Worm (Caenorhabditis elegans): ENCODE measurements around the gene ZK669.2.

Gene ZK669.2

ce11 chrII:7889321-7889720 is 48.7 kb downstream of the ZK669.2 start:
- TF ChIP-seq elt-2 (tag; optimal IDR thresholded peaks at IDR 0.05) = peak; percentile 74
- no peak for TF ChIP-seq nhr-25 (tag; optimal IDR thresholded peaks at IDR 0.05)
- no peak for TF ChIP-seq nfya-1 (tag; optimal IDR thresholded peaks at IDR 0.05; ENCODE audit: insufficient read depth)
- no peak for TF ChIP-seq elt-3 (tag; optimal IDR thresholded peaks at IDR 0.05)
- peak; percentile 57 for TF ChIP-seq pqm-1 (tag; optimal IDR thresholded peaks at IDR 0.05)

- TF ChIP-seq daf-12 (tag; optimal IDR thresholded peaks at IDR 0.05) (no peak), elt-2 (tag; optimal IDR thresholded peaks at IDR 0.05) (peak; percentile 43), egl-27 (tag; optimal IDR thresholded peaks at IDR 0.05) (no peak), nhr-77 (tag; optimal IDR thresholded peaks at IDR 0.05) (no peak), pha-4 (tag; optimal IDR thresholded peaks at IDR 0.05) (peak; percentile 89), nfya-1 (tag; optimal IDR thresholded peaks at IDR 0.05; ENCODE audit: insufficient read depth) (no peak), pqm-1 (tag; optimal IDR thresholded peaks at IDR 0.05) (peak; percentile 15)
These were observed 49.2 kb downstream of the ZK669.2 start for ce11 chrII:7888759-7889158.

ce11 chrII:7887295-7887694 is 50.7 kb downstream of the ZK669.2 start:
- TF ChIP-seq ceh-9 (tag; optimal IDR thresholded peaks at IDR 0.05) = no peak
- TF ChIP-seq ama-1 (optimal IDR thresholded peaks at IDR 0.05) = peak; percentile 53
- no peak for TF ChIP-seq zag-1 (tag; optimal IDR thresholded peaks at IDR 0.05)
- peak; percentile 72 for TF ChIP-seq egl-5 (tag; optimal IDR thresholded peaks at IDR 0.05)
- TF ChIP-seq elt-2 (tag; optimal IDR thresholded peaks at IDR 0.05) = no peak
- peak; percentile 7 for TF ChIP-seq lin-15B (tag; optimal IDR thresholded peaks at IDR 0.05)
- no peak for TF ChIP-seq ZK546.5 (tag; optimal IDR thresholded peaks at IDR 0.05)
- TF ChIP-seq pha-4 (tag; optimal IDR thresholded peaks at IDR 0.05) = peak; percentile 32
- TF ChIP-seq daf-12 (tag; optimal IDR thresholded peaks at IDR 0.05) = no peak
- no peak for TF ChIP-seq aly-2 (tag; optimal IDR thresholded peaks at IDR 0.05)
- no peak for TF ChIP-seq nhr-28 (tag; optimal IDR thresholded peaks at IDR 0.05)
- TF ChIP-seq egl-27 (tag; optimal IDR thresholded peaks at IDR 0.05) = no peak
- TF ChIP-seq nhr-25 (tag; optimal IDR thresholded peaks at IDR 0.05) = peak; percentile 61
- no peak for TF ChIP-seq nhr-77 (tag; optimal IDR thresholded peaks at IDR 0.05)
- peak; percentile 36 for TF ChIP-seq hmg-11 (tag; optimal IDR thresholded peaks at IDR 0.05)
- no peak for TF ChIP-seq ceh-16 (tag; optimal IDR thresholded peaks at IDR 0.05)
- no peak for TF ChIP-seq mdl-1 (tag; optimal IDR thresholded peaks at IDR 0.05)
- TF ChIP-seq skn-1 (tag; optimal IDR thresholded peaks at IDR 0.05) = peak; percentile 19
- peak; percentile 45 for TF ChIP-seq snpc-4 (tag; optimal IDR thresholded peaks at IDR 0.05)
- TF ChIP-seq lsy-12 (tag; optimal IDR thresholded peaks at IDR 0.05) = no peak
- TF ChIP-seq unc-39 (tag; optimal IDR thresholded peaks at IDR 0.05) = no peak
- TF ChIP-seq ztf-11 (tag; optimal IDR thresholded peaks at IDR 0.05) = no peak
- TF ChIP-seq nhr-43 (tag; optimal IDR thresholded peaks at IDR 0.05; ENCODE audit: poor library complexity, severe bottlenecking) = no peak
- no peak for TF ChIP-seq nhr-76 (tag; optimal IDR thresholded peaks at IDR 0.05)
- TF ChIP-seq fos-1 (tag; optimal IDR thresholded peaks at IDR 0.05) = no peak
- TF ChIP-seq unc-62 (GFP tag; optimal IDR thresholded peaks at IDR 0.05) = no peak
- TF ChIP-seq nhr-237 (tag; optimal IDR thresholded peaks at IDR 0.05) = no peak
- no peak for TF ChIP-seq eor-1 (tag; optimal IDR thresholded peaks at IDR 0.05)
- no peak for TF ChIP-seq nhr-67 (tag; optimal IDR thresholded peaks at IDR 0.05)
- TF ChIP-seq ztf-4 (tag; optimal IDR thresholded peaks at IDR 0.05) = no peak
- TF ChIP-seq elt-1 (tag; optimal IDR thresholded peaks at IDR 0.05) = no peak
- no peak for TF ChIP-seq elt-3 (tag; optimal IDR thresholded peaks at IDR 0.05)
- peak; percentile 69 for TF ChIP-seq fkh-10 (GFP tag; optimal IDR thresholded peaks at IDR 0.05)
- TF ChIP-seq nhr-12 (tag; optimal IDR thresholded peaks at IDR 0.05) = no peak
- peak; percentile 27 for TF ChIP-seq sea-2 (GFP tag; optimal IDR thresholded peaks at IDR 0.05)
- TF ChIP-seq lin-39 (tag; optimal IDR thresholded peaks at IDR 0.05) = peak; percentile 67
- peak; percentile 8 for TF ChIP-seq ceh-28 (tag; optimal IDR thresholded peaks at IDR 0.05)
- TF ChIP-seq pqm-1 (tag; optimal IDR thresholded peaks at IDR 0.05) = no peak
- TF ChIP-seq ceh-82 (tag; optimal IDR thresholded peaks at IDR 0.05) = no peak
- TF ChIP-seq mml-1 (tag; optimal IDR thresholded peaks at IDR 0.05) = no peak
- no peak for TF ChIP-seq tbx-2 (tag; optimal IDR thresholded peaks at IDR 0.05)
- TF ChIP-seq nfya-1 (tag; optimal IDR thresholded peaks at IDR 0.05; ENCODE audit: insufficient read depth) = peak; percentile 63
- peak; percentile 91 for TF ChIP-seq nhr-11 (tag; optimal IDR thresholded peaks at IDR 0.05)
- peak; percentile 22 for TF ChIP-seq jun-1 (tag; optimal IDR thresholded peaks at IDR 0.05)
- no peak for TF ChIP-seq R02D3.7 (tag; optimal IDR thresholded peaks at IDR 0.05)
- TF ChIP-seq fkh-2 (tag; optimal IDR thresholded peaks at IDR 0.05) = peak; percentile 87
- TF ChIP-seq nhr-23 (tag; optimal IDR thresholded peaks at IDR 0.05) = peak; percentile 1

Data from whole organism, L3 larva.